Fruit fly (Drosophila melanogaster): ENCODE measurements around the gene CG7600.

The CG7600 gene

DNA sequence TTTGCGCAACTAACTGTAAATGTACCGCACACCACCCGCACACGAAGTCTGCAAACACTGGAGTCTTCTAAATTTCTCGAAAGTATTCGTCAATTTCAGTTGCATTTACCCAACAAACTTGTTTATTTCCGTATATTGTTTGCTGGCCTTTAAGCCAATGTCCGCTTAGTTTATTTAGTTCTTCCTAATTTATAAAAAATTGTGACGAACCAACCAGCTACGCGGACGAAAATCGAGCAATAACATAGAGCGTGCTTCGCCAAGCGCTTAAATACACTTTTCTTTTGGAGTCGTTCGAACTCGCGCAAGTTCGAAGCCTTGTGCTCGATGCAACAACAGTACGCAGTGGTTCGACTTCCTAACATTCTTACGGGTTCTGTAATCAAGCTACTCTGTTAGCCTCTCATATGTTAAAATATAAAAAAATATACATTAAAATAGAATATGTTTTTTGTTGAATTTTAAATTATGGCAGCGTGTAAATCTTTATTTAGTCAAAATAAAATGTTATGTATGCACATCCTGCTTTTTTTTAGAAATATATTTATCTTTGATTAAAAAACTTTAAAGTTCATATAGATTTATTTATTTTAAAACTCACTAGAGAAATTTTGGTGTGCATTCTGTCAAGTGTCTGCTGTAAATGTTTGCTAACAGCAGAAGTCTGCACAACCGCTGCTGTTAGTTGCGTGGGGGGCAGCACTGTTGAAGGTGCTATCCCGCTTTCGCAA lies 13.1 kb upstream of the CG7600 start, which contains the start of gene GlcAT-P (continued):
- TF ChIP-seq Adf1 (GFP tag; IDR thresholded peaks at IDR 0.05): peak; percentile 54
- peak; percentile 85 for TF ChIP-seq CG31441 (GFP tag; IDR thresholded peaks at IDR 0.05)
- no peak for TF ChIP-seq CG4282 (GFP tag; optimal IDR thresholded peaks at IDR 0.05)
- TF ChIP-seq BtbVII (GFP tag; optimal IDR thresholded peaks at IDR 0.05): peak; percentile 70
- no peak for TF ChIP-seq sna (GFP tag; IDR thresholded peaks at IDR 0.05; ENCODE audit: partially characterized antibody)
- TF ChIP-seq ara (GFP tag; IDR thresholded peaks at IDR 0.05): no peak
- no peak for TF ChIP-seq pum (GFP tag; optimal IDR thresholded peaks at IDR 0.05)
- TF ChIP-seq dmrt99B (tag; optimal IDR thresholded peaks at IDR 0.05): peak; percentile 75
- TF ChIP-seq CG8290 (GFP tag; optimal IDR thresholded peaks at IDR 0.05): peak; percentile 16
- peak in 1 of 2 experiments; percentile 16 for TF ChIP-seq CG8290 (tag; optimal IDR thresholded peaks at IDR 0.05)
- TF ChIP-seq CG10959 (GFP tag; IDR thresholded peaks at IDR 0.05): no peak
- peak; percentile 66 for TF ChIP-seq Ssrp (tag; optimal IDR thresholded peaks at IDR 0.05)
- peak; percentile 32 for TF ChIP-seq CG18619 (GFP tag; optimal IDR thresholded peaks at IDR 0.05)
- TF ChIP-seq run (tag; optimal IDR thresholded peaks at IDR 0.05): peak; percentile 57
- peak; percentile 74 for TF ChIP-seq Xrp1 (GFP tag; IDR thresholded peaks at IDR 0.05)
- peak; percentile 24 for TF ChIP-seq kay (GFP tag; optimal IDR thresholded peaks at IDR 0.05)
- peak; percentile 59; the same call in 2 of the 3 replicates for TF ChIP-seq B-H1 (GFP tag; IDR thresholded peaks at IDR 0.05)
- no peak for TF ChIP-seq CG4854 (GFP tag; optimal IDR thresholded peaks at IDR 0.05)
- TF ChIP-seq CrebB (tag; optimal IDR thresholded peaks at IDR 0.05): no peak
- no peak for TF ChIP-seq Dll (GFP tag; IDR thresholded peaks at IDR 0.05; ENCODE audit: partially characterized antibody)
- TF ChIP-seq Fer1 (GFP tag; optimal IDR thresholded peaks at IDR 0.05): peak; percentile 87
- no peak for TF ChIP-seq dati (GFP tag; IDR thresholded peaks at IDR 0.05)
- no peak for TF ChIP-seq ham (GFP tag; IDR thresholded peaks at IDR 0.05)
- peak; percentile 85 for TF ChIP-seq vvl (GFP tag; IDR thresholded peaks at IDR 0.05)
- TF ChIP-seq jigr1 (GFP tag; IDR thresholded peaks at IDR 0.05): no peak
- no peak for TF ChIP-seq Poxn (GFP tag; IDR thresholded peaks at IDR 0.05)
- TF ChIP-seq D (optimal IDR thresholded peaks at IDR 0.05): no peak
- peak; percentile 35 for TF ChIP-seq D (GFP tag; optimal IDR thresholded peaks at IDR 0.05)
- no peak for TF ChIP-seq gt (GFP tag; IDR thresholded peaks at IDR 0.05)
- TF ChIP-seq CG7271 (tag; optimal IDR thresholded peaks at IDR 0.05): no peak
- TF ChIP-seq Hr78 (GFP tag; optimal IDR thresholded peaks at IDR 0.05): peak in 1 of 2 experiments; percentile 26
- peak; percentile 62 for TF ChIP-seq CG4424 (GFP tag; optimal IDR thresholded peaks at IDR 0.05)
- TF ChIP-seq CG3995 (GFP tag; optimal IDR thresholded peaks at IDR 0.05): no peak
- TF ChIP-seq aop (GFP tag; IDR thresholded peaks at IDR 0.05): no peak
- peak; percentile 75; the same call in 1 of the 2 replicates for TF ChIP-seq CG32532 (GFP tag; IDR thresholded peaks at IDR 0.05)
- TF ChIP-seq Sin3A (optimal IDR thresholded peaks at IDR 0.05): no peak
- TF ChIP-seq ems (GFP tag; optimal IDR thresholded peaks at IDR 0.05): no peak
- no peak for TF ChIP-seq Gug (GFP tag; IDR thresholded peaks at IDR 0.05)
- no peak for TF ChIP-seq CG1832 (GFP tag; optimal IDR thresholded peaks at IDR 0.05)
- TF ChIP-seq ken (GFP tag; IDR thresholded peaks at IDR 0.05): no peak
- no peak for TF ChIP-seq fd64A (GFP tag; optimal IDR thresholded peaks at IDR 0.05)
- no peak for TF ChIP-seq Atf-2 (GFP tag; optimal IDR thresholded peaks at IDR 0.05)
- no peak for TF ChIP-seq Opbp (GFP tag; IDR thresholded peaks at IDR 0.05; ENCODE audit: partially characterized antibody)
- TF ChIP-seq CG6854 (GFP tag; optimal IDR thresholded peaks at IDR 0.05): no peak
- TF ChIP-seq CG17568 (GFP tag; optimal IDR thresholded peaks at IDR 0.05): no peak
- TF ChIP-seq CG7372 (GFP tag; IDR thresholded peaks at IDR 0.05): 0 out of 2 replicates have a peak, but pooled peaks have one; percentile 43
- TF ChIP-seq seq (GFP tag; IDR thresholded peaks at IDR 0.05): peak; percentile 55; the same call in 1 of the 2 replicates
- no peak for TF ChIP-seq onecut (GFP tag; IDR thresholded peaks at IDR 0.05)
- no peak for TF ChIP-seq Neu2 (GFP tag; optimal IDR thresholded peaks at IDR 0.05; ENCODE audit: borderline replicate concordance)
- peak; percentile 55; the same call in 1 of the 2 replicates for TF ChIP-seq H2.0 (GFP tag; IDR thresholded peaks at IDR 0.05)
- TF ChIP-seq ATbp (GFP tag; optimal IDR thresholded peaks at IDR 0.05): peak; percentile 31
